Worm (Caenorhabditis elegans): Measurements from ENCODE around the gene srx-76.

Gene srx-76

ce11 chrV:11921689-11922517, 30.3 kb downstream of the srx-76 start:
- TF ChIP-seq hlh-17 (GFP tag; optimal IDR thresholded peaks at IDR 0.05; ENCODE audit: borderline replicate concordance) (no peak), rnt-1 (tag; optimal IDR thresholded peaks at IDR 0.05) (peak; percentile 31), mep-1 (tag; optimal IDR thresholded peaks at IDR 0.05) (peak; percentile 51), nhr-237 (tag; optimal IDR thresholded peaks at IDR 0.05) (no peak), aha-1 (tag; optimal IDR thresholded peaks at IDR 0.05) (no peak), alr-1 (tag; optimal IDR thresholded peaks at IDR 0.05; ENCODE audit: borderline replicate concordance) (no peak), C16A3.4 (tag; optimal IDR thresholded peaks at IDR 0.05) (no peak), nhr-85 (tag) (peak; percentile 34), ces-1 (GFP tag; optimal IDR thresholded peaks at IDR 0.05) (no peak), lin-14 (GFP tag; optimal IDR thresholded peaks at IDR 0.05) (peak; percentile 67), mdl-1 (tag; optimal IDR thresholded peaks at IDR 0.05) (no peak), F16B12.6 (tag; optimal IDR thresholded peaks at IDR 0.05) (no peak), egl-13 (tag; optimal IDR thresholded peaks at IDR 0.05) (no peak), elt-3 (tag; optimal IDR thresholded peaks at IDR 0.05) (peak in 1 of 6 experiments; percentile 71), aly-2 (tag; optimal IDR thresholded peaks at IDR 0.05) (no peak), nhr-28 (tag; optimal IDR thresholded peaks at IDR 0.05) (no peak), ets-5 (GFP tag; IDR thresholded peaks at IDR 0.05) (no peak), nhr-47 (tag; optimal IDR thresholded peaks at IDR 0.05) (no peak), fkh-8 (tag; optimal IDR thresholded peaks at IDR 0.05) (no peak), sox-4 (tag; optimal IDR thresholded peaks at IDR 0.05) (no peak), efl-3 (GFP tag; optimal IDR thresholded peaks at IDR 0.05) (no peak), blmp-1 (tag; optimal IDR thresholded peaks at IDR 0.05) (peak; percentile 56), lin-39 (tag; optimal IDR thresholded peaks at IDR 0.05) (no peak), lin-35 (GFP tag; optimal IDR thresholded peaks at IDR 0.05) (peak in 1 of 2 experiments; percentile 40), nhr-84 (tag; optimal IDR thresholded peaks at IDR 0.05) (no peak), nhr-20 (tag; optimal IDR thresholded peaks at IDR 0.05) (peak; percentile 28), unc-130 (tag; optimal IDR thresholded peaks at IDR 0.05) (no peak), skn-1 (tag; optimal IDR thresholded peaks at IDR 0.05) (peak; percentile 17), efl-1 (optimal IDR thresholded peaks at IDR 0.05) (no peak), efl-1 (GFP tag; optimal IDR thresholded peaks at IDR 0.05 in 1 of 2) (peak; percentile 10 to 20), tbx-2 (tag; optimal IDR thresholded peaks at IDR 0.05) (peak; percentile 7), unc-98 (GFP tag; IDR thresholded peaks at IDR 0.05) (no peak), lin-15B (tag; optimal IDR thresholded peaks at IDR 0.05) (no peak), lsy-2 (tag; optimal IDR thresholded peaks at IDR 0.05) (peak; percentile 8 to 60), irx-1 (tag; optimal IDR thresholded peaks at IDR 0.05) (no peak), hlh-4 (tag; optimal IDR thresholded peaks at IDR 0.05) (no peak), ceh-88 (GFP tag; IDR thresholded peaks at IDR 0.05) (no peak), swsn-7 (tag; optimal IDR thresholded peaks at IDR 0.05) (no peak), sptf-1 (tag; optimal IDR thresholded peaks at IDR 0.05) (no peak), pag-3 (tag; optimal IDR thresholded peaks at IDR 0.05; ENCODE audit: borderline replicate concordance, insufficient read depth) (no peak), unc-86 (tag; optimal IDR thresholded peaks at IDR 0.05) (no peak), nhr-19 (GFP tag; conservative IDR thresholded peaks at IDR 0.05) (no peak), sup-37 (GFP tag; optimal IDR thresholded peaks at IDR 0.05) (no peak), ama-1 (optimal IDR thresholded peaks at IDR 0.05) (no peak), elt-2 (tag; optimal IDR thresholded peaks at IDR 0.05) (peak; percentile 42), snu-23 (GFP tag; optimal IDR thresholded peaks at IDR 0.05) (peak; percentile 28), C34B4.2 (tag; optimal IDR thresholded peaks at IDR 0.05) (no peak), tlp-1 (tag; optimal IDR thresholded peaks at IDR 0.05) (no peak), pqm-1 (tag; optimal IDR thresholded peaks at IDR 0.05) (no peak), ceh-90 (tag; optimal IDR thresholded peaks at IDR 0.05) (no peak), lin-13 (GFP tag; optimal IDR thresholded peaks at IDR 0.05) (no peak), nhr-11 (tag; optimal IDR thresholded peaks at IDR 0.05) (no peak), nhr-71 (tag; optimal IDR thresholded peaks at IDR 0.05) (peak; percentile 43)
